Fruit fly (Drosophila melanogaster) whole organism: ENCODE measurements around the gene upd1.

Experiments used
- CG8478 ChIP-seq: fragments of >200 bp; optimal IDR thresholded peaks from 2 replicates; lab custom pipeline; 2018; ENCODE audit warnings: inconsistent platforms
- Dll ChIP-seq: fragments of >200 bp; optimal IDR thresholded peaks from 2 replicates; lab custom pipeline; 2017
- EcR ChIP-seq, 2 experiments: fragments of >200 bp; optimal IDR thresholded peaks; 2 replicates each; lab custom pipeline; 2017; ENCODE audit warnings: missing biosample characterization in 2 of 2, missing genetic modification characterization in 2 of 2, missing genetic modification reagents in 2 of 2
- pan ChIP-seq: fragments of >200 bp; optimal IDR thresholded peaks from 2 replicates; lab custom pipeline; 2017
- psq ChIP-seq: fragments of >200 bp; optimal IDR thresholded peaks from 2 replicates; lab custom pipeline; 2017
- usp ChIP-seq: fragments of >200 bp; optimal IDR thresholded peaks from 2 replicates; lab custom pipeline; 2017; ENCODE audit warnings: missing biosample characterization, missing genetic modification characterization, mixed read lengths

The upd1 gene

dm6 chrX:18309241-18309697, at the start of gene upd1:
Gene upd1, minus strand, starts transcription at chrX:18309291.
- TF ChIP-seq pan (lab: Kevin White, UChicago) (no peak), CG8478 (no peak), Dll (lab: Kevin White, UChicago) (no peak), psq (lab: Kevin White, UChicago) (no peak), EcR (GFP tag; optimal IDR thresholded peaks at IDR 0.05; lab: Kevin White, UChicago) (no peak), usp (GFP tag; lab: Kevin White, UChicago) (no peak)

dm6 chrX:18358352-18358931, 49.4 kb upstream of the upd1 start, which contains the start of gene CG6106:
Gene CG6106, plus strand, starts transcription at chrX:18358881.
- TF ChIP-seq usp (GFP tag; lab: Kevin White, UChicago) (no peak), EcR (GFP tag; optimal IDR thresholded peaks at IDR 0.05; lab: Kevin White, UChicago) (no peak), psq (lab: Kevin White, UChicago) (no peak), pan (lab: Kevin White, UChicago) (no peak), CG8478 (no peak), Dll (lab: Kevin White, UChicago) (no peak)

- TF ChIP-seq Dll (lab: Kevin White, UChicago): no peak
- TF ChIP-seq psq (lab: Kevin White, UChicago): no peak
- TF ChIP-seq EcR (GFP tag; optimal IDR thresholded peaks at IDR 0.05; lab: Kevin White, UChicago): no peak
- TF ChIP-seq usp (GFP tag; lab: Kevin White, UChicago): no peak
- TF ChIP-seq pan (lab: Kevin White, UChicago): no peak
- no peak for TF ChIP-seq CG8478
Measured at dm6 chrX:18357756-18358182, 48.7 kb upstream of the upd1 start.

- TF ChIP-seq psq (lab: Kevin White, UChicago): no peak
- no peak for TF ChIP-seq usp (GFP tag; lab: Kevin White, UChicago)
- no peak for TF ChIP-seq EcR (GFP tag; optimal IDR thresholded peaks at IDR 0.05; lab: Kevin White, UChicago)
- TF ChIP-seq pan (lab: Kevin White, UChicago): no peak
- no peak for TF ChIP-seq CG8478
- TF ChIP-seq Dll (lab: Kevin White, UChicago): no peak
Measured at dm6 chrX:18356141-18356600, 47.1 kb upstream of the upd1 start, which contains the start of gene kairos. Gene kairos, minus strand, starts transcription at chrX:18356191.

dm6 chrX:18350609-18351008, 41.5 kb upstream of the upd1 start:
- TF ChIP-seq usp (GFP tag; lab: Kevin White, UChicago) (no peak), psq (lab: Kevin White, UChicago) (no peak)

- TF ChIP-seq Dll (lab: Kevin White, UChicago): no peak
- no peak for TF ChIP-seq pan (lab: Kevin White, UChicago)
- no peak for TF ChIP-seq usp (GFP tag; lab: Kevin White, UChicago)
- no peak for TF ChIP-seq psq (lab: Kevin White, UChicago)
- no peak for TF ChIP-seq EcR (GFP tag; optimal IDR thresholded peaks at IDR 0.05; lab: Kevin White, UChicago)
- TF ChIP-seq CG8478: no peak
Measured at dm6 chrX:18347641-18348040, 38.5 kb upstream of the upd1 start.

dm6 chrX:18341014-18341413, 31.9 kb upstream of the upd1 start:
- no peak for TF ChIP-seq usp (GFP tag; lab: Kevin White, UChicago)
- no peak for TF ChIP-seq EcR (GFP tag; optimal IDR thresholded peaks at IDR 0.05; lab: Kevin White, UChicago)
- TF ChIP-seq pan (lab: Kevin White, UChicago): no peak
- no peak for TF ChIP-seq Dll (lab: Kevin White, UChicago)
- no peak for TF ChIP-seq psq (lab: Kevin White, UChicago)
- no peak for TF ChIP-seq CG8478

- no peak for TF ChIP-seq Dll (lab: Kevin White, UChicago)
- TF ChIP-seq pan (lab: Kevin White, UChicago): no peak
- no peak for TF ChIP-seq CG8478
- no peak for TF ChIP-seq psq (lab: Kevin White, UChicago)
- TF ChIP-seq EcR (GFP tag; optimal IDR thresholded peaks at IDR 0.05; lab: Kevin White, UChicago): no peak
- no peak for TF ChIP-seq usp (GFP tag; lab: Kevin White, UChicago)
Measured at dm6 chrX:18321358-18321757, 12.3 kb upstream of the upd1 start.

dm6 chrX:18320825-18321224, 11.7 kb upstream of the upd1 start, which contains the start of gene CG6023:
Gene CG6023, minus strand, starts transcription at chrX:18321193.
- TF ChIP-seq usp (GFP tag; lab: Kevin White, UChicago) (no peak), CG8478 (no peak), psq (lab: Kevin White, UChicago) (no peak), pan (lab: Kevin White, UChicago) (no peak), Dll (lab: Kevin White, UChicago) (no peak), EcR (GFP tag; optimal IDR thresholded peaks at IDR 0.05; lab: Kevin White, UChicago) (no peak)

dm6 chrX:18319912-18320520, 10.9 kb upstream of the upd1 start:
- TF ChIP-seq pan (lab: Kevin White, UChicago) (no peak), psq (lab: Kevin White, UChicago) (no peak), usp (GFP tag; lab: Kevin White, UChicago) (no peak), CG8478 (no peak), EcR (GFP tag; optimal IDR thresholded peaks at IDR 0.05; lab: Kevin White, UChicago) (no peak), Dll (lab: Kevin White, UChicago) (no peak)

dm6 chrX:18315835-18316234, 6.7 kb upstream of the upd1 start:
- no peak for TF ChIP-seq pan (lab: Kevin White, UChicago)
- TF ChIP-seq usp (GFP tag; lab: Kevin White, UChicago): no peak
- TF ChIP-seq Dll (lab: Kevin White, UChicago): no peak
- TF ChIP-seq CG8478: no peak
- TF ChIP-seq psq (lab: Kevin White, UChicago): no peak
- no peak for TF ChIP-seq EcR (GFP tag; optimal IDR thresholded peaks at IDR 0.05; lab: Kevin White, UChicago)
